Worm (Caenorhabditis elegans) whole organism, dauer: ENCODE results near the gene Y49E10.10.

Source experiments
- unc-62 ChIP-seq: sonication (generic microtip); optimal IDR thresholded peaks from 2 replicates; lab custom pipeline; 2017; ENCODE audit warnings: missing biosample characterization, missing genetic modification reagents, missing genetic modification characterization

The Y49E10.10 gene

DNA sequence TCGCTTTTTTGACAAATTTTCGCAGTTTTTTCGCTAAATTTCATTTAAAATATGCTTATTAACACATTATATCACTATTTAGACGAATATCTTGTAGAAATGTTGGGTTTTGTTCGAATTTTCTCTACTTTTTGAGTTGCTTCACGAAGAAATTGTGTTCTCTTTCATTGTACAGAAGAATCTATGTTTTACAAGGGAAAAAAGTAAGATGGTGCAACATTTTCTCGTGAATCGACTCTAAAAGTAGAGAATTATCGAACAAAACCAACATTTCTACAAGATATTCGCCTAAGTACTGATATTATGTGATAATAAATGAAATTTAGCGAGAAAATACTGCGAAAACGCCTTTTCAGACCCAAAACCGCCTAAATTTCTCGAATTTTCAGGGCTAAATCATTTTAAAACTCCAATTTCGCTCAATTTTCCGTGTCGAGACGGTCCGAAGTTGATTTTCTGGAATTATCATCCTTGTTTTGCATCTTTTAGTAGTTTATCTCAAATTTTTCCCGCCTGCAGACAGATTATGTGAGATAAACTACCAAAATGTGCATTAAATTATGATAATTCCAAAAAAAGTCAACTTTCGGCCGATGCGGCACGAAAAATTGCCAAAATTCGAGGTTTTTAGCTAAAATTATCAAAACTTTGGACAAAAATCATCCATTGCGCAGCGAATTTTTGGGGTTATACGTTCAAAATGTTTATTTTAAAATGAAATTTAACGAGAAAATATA, 32.4 kb downstream of the Y49E10.10 start:
- TF ChIP-seq unc-62 (GFP tag; lab: Kevin White, UChicago) = no peak

DNA sequence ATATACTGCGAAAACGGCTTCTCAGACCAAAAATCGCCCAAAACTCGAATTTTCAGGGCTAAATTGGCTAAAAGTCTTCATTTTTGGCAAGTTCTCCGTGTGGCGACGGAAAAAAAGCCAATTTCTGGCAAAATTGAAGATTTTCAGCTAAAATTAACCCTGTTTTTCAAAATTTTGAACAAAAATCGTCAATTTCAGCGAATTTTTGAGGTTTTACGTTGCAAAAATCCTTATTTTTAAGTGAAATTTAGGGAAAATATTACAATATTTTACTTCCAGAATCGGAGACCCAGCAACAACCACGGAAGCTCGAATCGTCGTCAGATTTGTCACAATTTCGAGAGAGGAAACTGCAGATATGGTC, 33.0 kb downstream of the Y49E10.10 start:
- no peak for TF ChIP-seq unc-62 (GFP tag; lab: Kevin White, UChicago)

DNA sequence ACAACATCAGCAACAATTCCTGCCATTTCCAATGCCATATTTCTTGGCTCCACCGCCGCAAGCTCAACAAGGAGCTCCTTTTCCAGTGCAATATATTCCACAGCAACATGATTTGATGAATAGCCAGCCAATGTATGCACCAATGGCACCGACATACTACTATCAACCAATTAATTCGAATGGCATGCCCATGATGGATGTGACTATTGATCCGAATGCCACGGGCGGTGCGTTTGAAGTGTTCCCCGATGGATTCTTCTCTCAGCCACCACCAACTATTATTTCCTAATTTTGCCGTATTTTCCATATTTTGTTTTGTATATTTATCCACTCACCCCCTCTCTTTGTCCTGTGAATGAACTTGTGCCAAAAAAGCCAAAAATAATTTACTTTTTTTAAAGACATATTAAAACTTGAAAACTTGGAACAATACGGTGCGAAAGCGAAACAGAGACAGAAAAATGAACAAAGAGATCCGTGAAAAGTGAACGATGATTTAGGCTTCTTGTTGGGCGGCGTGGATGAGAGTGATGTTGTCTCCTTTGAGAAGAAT, 33.6 kb downstream of the Y49E10.10 start:
- no peak for TF ChIP-seq unc-62 (GFP tag; lab: Kevin White, UChicago)

DNA sequence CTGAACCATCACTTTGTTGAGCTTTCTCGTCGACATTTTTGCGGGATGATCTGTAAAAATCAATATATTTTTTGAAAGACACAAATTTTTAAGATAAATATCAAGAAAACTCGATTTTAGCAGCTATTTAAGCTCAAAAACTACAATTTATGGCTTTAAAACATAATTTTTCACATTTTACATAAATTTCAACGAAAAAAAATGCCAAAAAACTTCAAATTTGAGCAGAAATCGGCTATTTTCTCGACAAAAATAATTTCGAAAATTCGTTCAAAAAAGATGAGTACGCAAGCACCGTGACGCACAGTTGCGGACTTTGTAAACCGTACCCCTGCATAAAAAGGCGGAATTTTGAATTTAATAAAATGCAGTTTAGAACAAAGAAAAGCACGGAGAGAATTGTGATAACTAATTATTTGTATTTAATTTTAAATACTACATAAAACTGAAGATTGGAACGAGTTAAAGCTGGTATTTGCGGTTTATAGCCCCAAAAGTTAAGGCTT, 34.4 kb downstream of the Y49E10.10 start, which contains the start of gene snr-6:
TSS of gene snr-6 (minus strand) at position 51 of the 506 bp plus-strand sequence.
- TF ChIP-seq unc-62 (GFP tag; lab: Kevin White, UChicago) = no peak

DNA sequence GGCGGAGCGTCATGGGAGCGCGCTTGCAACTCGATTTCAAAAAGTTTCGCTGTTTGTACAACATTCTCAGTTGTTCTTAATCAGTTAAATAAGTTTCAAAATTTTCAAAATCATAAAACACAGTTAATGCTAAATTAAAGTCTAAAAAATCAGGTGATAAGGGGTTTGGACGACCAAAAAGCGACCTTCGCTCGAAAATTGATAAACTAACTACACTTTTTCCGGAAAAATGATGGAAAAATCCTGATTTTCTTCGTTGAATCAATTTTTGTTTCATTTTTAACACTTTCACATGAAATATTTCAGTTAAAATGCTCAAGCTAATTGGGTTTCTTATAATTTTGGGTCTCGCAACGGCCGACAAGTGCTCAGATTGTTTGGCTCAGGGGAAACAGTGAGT, 34.9 kb downstream of the Y49E10.10 start, which contains the start of gene Y49E10.16:
TSS of gene Y49E10.16 (plus strand) at position 301 of the 400 bp plus-strand sequence.
- TF ChIP-seq unc-62 (GFP tag; lab: Kevin White, UChicago) = no peak

DNA sequence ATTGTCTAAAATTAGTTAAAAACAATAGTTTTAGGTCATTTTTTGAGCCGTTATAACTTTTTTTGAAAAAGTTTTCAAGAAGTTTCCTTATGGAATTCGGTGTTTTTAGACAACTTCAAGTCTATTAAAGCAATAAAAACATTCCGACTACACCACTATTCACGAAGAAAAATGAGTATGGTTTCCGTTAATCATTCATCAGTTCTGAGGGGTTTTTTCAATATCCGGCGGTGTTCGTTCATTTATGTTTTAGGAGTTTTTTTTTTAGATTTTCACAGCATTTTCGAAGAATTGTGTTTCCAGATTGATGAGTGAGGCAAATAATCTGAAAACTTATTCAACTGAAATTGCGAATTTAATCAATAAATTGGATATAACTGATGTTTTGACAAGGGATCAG, 38.8 kb downstream of the Y49E10.10 start, which contains the start of gene Y49E10.27:
TSS of gene Y49E10.27 (plus strand) at position 301 of the 400 bp plus-strand sequence.
- TF ChIP-seq unc-62 (GFP tag; lab: Kevin White, UChicago) = no peak

DNA sequence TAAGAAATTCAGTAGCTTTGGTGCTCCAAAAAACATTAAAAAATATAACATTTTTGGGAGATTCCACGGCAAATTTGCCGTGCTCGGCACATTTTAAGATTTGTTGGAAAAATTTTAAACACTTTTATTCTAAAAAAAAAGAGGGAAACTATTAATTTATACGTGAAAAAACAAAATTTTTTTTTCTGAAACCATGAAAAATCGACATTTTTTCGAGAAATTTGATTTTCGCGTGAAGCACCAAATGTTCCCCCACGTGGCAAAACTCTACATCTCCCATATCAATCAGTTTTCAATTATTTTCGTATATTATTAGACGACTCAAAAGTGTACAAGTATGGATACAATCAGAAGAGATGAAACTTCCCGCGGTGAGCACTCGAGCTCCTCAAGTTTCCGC, 41.0 kb downstream of the Y49E10.10 start, which contains the start of gene fbxa-218:
TSS of gene fbxa-218 (plus strand) at position 301 of the 400 bp plus-strand sequence.
- no peak for TF ChIP-seq unc-62 (GFP tag; lab: Kevin White, UChicago)

DNA sequence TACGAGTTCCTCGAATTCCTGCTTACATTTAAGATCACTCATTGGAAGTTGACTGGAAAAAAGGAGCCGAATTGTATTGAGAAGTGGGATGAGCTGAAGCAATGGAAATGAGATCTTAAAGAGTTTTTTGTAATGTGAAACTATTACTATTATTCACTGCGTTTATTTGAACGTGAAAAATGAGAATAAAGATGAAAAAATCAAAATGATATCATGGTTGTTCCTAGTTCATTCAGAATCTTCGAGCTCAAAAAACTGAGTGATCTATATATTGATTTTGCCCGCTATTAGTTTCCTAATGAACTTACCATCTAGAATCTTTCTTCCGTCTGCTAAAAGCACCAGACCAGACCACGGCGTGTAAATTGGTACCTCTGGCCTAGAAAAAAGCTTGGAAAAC, 41.8 kb downstream of the Y49E10.10 start:
- TF ChIP-seq unc-62 (GFP tag; lab: Kevin White, UChicago) = no peak

DNA sequence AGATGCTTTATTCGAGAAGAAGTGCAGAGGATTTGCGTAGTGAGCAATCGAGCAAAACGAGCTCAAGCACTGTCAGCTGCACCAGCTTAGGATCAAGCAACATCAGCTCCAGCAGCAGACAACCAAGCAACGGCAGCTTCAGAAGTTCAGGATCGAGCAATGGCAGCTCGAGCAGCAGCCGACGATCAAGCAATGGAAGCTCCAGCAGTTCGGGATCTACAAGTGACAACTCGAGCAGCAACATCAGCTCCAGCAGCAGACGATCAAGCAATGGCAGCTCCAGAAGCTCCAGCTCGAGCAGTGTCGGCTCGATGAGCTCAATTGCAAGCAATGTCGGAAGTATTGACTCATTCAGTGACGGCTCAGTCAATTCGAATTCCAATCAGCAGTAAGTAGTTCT, 43.8 kb downstream of the Y49E10.10 start:
- no peak for TF ChIP-seq unc-62 (GFP tag; lab: Kevin White, UChicago)

DNA sequence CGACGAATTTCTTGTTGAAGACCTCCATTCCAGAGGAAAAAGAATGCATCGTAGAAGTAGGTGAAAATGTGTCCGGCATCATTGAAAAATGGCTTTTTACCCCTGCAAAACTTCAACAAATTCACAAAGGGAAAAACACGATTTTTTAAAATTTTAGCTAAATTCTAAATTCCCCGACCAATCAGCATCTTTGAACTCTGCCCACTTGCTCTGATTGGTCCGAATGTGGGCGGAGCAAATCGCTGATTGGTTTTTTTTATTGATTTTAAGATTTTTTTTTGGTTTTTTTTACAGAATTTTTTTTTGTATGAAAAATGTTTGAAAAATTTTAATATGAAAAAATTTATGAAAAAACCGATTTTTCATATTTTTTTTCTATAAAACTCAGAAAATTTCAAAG, 48.6 kb downstream of the Y49E10.10 start:
- TF ChIP-seq unc-62 (GFP tag; lab: Kevin White, UChicago) = no peak

DNA sequence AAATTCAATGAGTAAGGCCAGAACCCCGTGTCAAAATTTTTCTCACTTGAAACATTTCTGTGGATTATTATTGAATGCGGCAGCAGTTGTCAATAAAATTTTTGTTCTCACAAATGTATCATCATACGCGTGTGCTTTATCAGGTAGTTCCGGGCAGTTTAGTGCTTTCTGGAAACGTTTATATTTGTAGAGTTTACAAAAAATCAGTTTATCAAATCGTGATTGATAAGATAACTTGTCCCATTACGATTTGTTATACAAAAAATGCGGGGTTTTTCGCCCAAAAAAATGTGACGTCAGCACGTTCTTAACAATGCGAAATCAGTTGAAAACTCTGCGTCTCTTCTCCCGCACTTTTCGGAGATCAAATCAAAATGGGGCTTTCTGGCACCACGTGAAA, 50.0 kb downstream of the Y49E10.10 start:
- no peak for TF ChIP-seq unc-62 (GFP tag; lab: Kevin White, UChicago)

DNA sequence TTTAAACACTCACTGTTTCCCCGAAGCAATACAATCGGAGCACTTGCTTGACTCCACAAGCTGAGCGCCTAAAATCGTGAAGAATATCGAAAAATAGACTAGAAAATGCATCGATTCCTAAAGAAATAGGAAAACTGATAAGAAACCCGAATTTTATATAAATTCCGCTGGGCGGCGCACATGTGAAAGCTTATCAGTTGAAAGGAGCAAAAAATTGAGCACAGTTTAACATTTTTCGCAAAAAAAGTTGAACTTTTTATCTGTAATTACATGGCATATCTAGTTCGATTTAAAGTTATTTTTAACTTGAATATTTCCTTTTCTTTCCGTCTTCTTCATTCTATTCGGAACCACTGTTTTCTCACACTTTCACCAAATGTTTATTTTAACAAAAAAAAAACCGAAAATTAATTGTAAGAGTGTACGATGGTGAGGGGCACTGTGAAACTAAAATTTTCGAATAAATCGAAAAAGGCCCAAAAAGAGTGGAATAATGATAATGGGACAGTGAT, 50.8 kb downstream of the Y49E10.10 start, which contains the start of gene Y49E10.18:
TSS of gene Y49E10.18 (minus strand) at position 116 of the 512 bp plus-strand sequence.
- no peak for TF ChIP-seq unc-62 (GFP tag; lab: Kevin White, UChicago)
